Worm (Caenorhabditis elegans) whole organism, young adult: ENCODE results near the gene lido-14.

Source experiments
- D2030.7 ChIP-seq: fragments of 200-800 bp; sonication (Bioruptor generic); IDR thresholded peaks from 2 replicates; pipeline ENCODE4 v1.3.6; 2022; ENCODE audit warnings: missing genetic modification reagents, missing genetic modification characterization, missing compliant biosample characterization
- F39B2.1 ChIP-seq: fragments of 200-800 bp; sonication (Bioruptor generic); IDR thresholded peaks from 2 replicates; pipeline ENCODE4 v1.3.6; 2022; ENCODE audit warnings: missing genetic modification reagents, missing genetic modification characterization, missing compliant biosample characterization
- rpc-1 ChIP-seq, 2 experiments: fragments of 150-350 bp in 1 of 2; sonication (generic microtip) in 1 of 2; optimal IDR thresholded peaks; 2 replicates each; lab custom pipeline; 2014 to 2018; ENCODE audit warnings: missing biosample characterization in 1 of 2, missing genetic modification characterization in 1 of 2, missing genetic modification reagents in 1 of 2, missing genotype in 1 of 2

- no peak for TF ChIP-seq D2030.7 (GFP tag; lab: Robert Waterston, UW)
- no peak for TF ChIP-seq rpc-1 (optimal IDR thresholded peaks at IDR 0.05; lab: Kevin White, UChicago)
- no peak for TF ChIP-seq rpc-1 (tag; optimal IDR thresholded peaks at IDR 0.05; lab: Kevin White, UChicago)
- TF ChIP-seq F39B2.1 (GFP tag; lab: Robert Waterston, UW) = no peak
These were observed 15.2 kb upstream of the lido-14 start, which contains the start of gene F14D2.15 for ce11 chrII:3343714-3344113.
